Worm (Caenorhabditis elegans): Measurements from ENCODE around the gene sra-14.

DNA sequence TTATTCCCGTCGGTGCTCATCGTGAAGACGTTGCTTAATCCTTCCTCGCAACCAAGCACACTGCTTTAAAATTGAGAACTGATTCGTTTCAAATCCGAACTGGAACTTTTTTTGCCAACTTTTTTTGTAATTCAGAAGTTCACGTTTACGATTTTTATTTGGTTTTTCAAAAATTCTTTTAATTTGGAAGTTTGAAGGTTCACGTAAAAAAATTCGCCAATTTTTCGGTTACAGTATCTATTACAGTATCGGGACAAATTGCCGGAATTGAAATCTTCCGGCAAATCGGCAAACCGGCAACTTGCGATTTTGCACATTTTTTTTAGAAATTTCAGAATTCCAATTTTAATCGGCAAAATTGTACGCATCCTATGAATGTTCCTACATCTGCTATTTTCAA, 43.2 kb downstream of the sra-14 start, which contains the start of gene F58G1.3:
- TF ChIP-seq lin-13 (tag; optimal IDR thresholded peaks at IDR 0.05), result no peak
- no peak for TF ChIP-seq lin-32 (GFP tag; optimal IDR thresholded peaks at IDR 0.05)
- no peak for TF ChIP-seq lsy-2 (tag; optimal IDR thresholded peaks at IDR 0.05)
- TF ChIP-seq snpc-4 (tag; optimal IDR thresholded peaks at IDR 0.05), result no peak
- TF ChIP-seq nhr-12 (tag; optimal IDR thresholded peaks at IDR 0.05), result no peak
- no peak for TF ChIP-seq elt-3 (tag; optimal IDR thresholded peaks at IDR 0.05)

All from whole organism, mixed stage, embryonic.